Worm (Caenorhabditis elegans) whole organism, L2 larva: ENCODE results near the gene ins-14.

ENCODE experiments used
- lsy-2 ChIP-seq, 2 experiments: fragments of 150-350 bp in 1 of 2; sonication (generic microtip) in 1 of 2; optimal IDR thresholded peaks; 2 replicates each; lab custom pipeline; 2014 to 2017; ENCODE audit warnings: missing biosample characterization in 2 of 2, missing genetic modification characterization in 2 of 2
- nhr-12 ChIP-seq: fragments of 150-350 bp; optimal IDR thresholded peaks from 2 replicates; lab custom pipeline; 2014; ENCODE audit warnings: missing biosample characterization, missing genetic modification characterization
- unc-62 ChIP-seq: fragments of 150-350 bp; optimal IDR thresholded peaks from 2 replicates; lab custom pipeline; 2014; ENCODE audit warnings: missing biosample characterization, missing genetic modification reagents, missing genetic modification characterization

DNA sequence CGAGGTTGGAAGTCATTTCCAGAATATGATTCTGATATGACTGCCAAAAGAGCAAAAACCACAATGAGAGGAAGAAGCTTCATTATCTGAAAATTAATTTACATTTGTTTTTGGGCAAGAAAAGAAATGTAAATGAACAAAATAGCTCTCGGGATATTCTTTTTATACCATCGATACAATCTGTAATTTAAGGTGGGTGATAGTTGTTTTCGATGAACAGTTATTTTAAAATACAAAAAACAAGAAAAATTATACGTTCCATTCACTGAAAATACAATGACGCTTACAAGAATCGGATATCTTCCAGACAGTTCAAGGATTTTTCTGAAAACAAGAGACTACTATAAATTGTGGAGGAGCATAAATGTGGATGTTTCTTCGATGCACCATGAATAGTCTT lies 966 bp downstream of the ins-14 start, which contains the start of gene ins-15:
- TF ChIP-seq nhr-12 (tag; lab: Kevin White, UChicago) (no peak), lsy-2 (tag; optimal IDR thresholded peaks at IDR 0.05; lab: Kevin White, UChicago) (no peak), unc-62 (GFP tag; lab: Kevin White, UChicago) (no peak)
